Fruit fly (Drosophila melanogaster) whole organism, embryonic: ENCODE measurements around the gene CG42578.

Source experiments
- CG1647 ChIP-seq: fragments of 200-800 bp; sonication (Bioruptor generic); optimal IDR thresholded peaks from 3 replicates; lab custom pipeline; 2016; ENCODE audit warnings: missing biosample characterization, missing genetic modification characterization
- CG3065 ChIP-seq: fragments of 200-800 bp; sonication (Bioruptor generic); optimal IDR thresholded peaks from 2 replicates; lab custom pipeline; 2016; ENCODE audit warnings: missing biosample characterization, missing genetic modification characterization
- CG9727 ChIP-seq: fragments of 200-800 bp; sonication (Bioruptor generic); optimal IDR thresholded peaks from 3 replicates; lab custom pipeline; 2017; ENCODE audit warnings: missing biosample characterization, mild to moderate bottlenecking, missing genetic modification characterization
- lola ChIP-seq, 3 experiments: fragments of >200 bp in 2 of 3; fragments of 200-800 bp in 1 of 3; sonication (Bioruptor generic) in 1 of 3; optimal IDR thresholded peaks; 2 replicates each; lab custom pipeline; 2017 to 2019; ENCODE audit warnings: missing biosample characterization in 3 of 3, missing genetic modification characterization in 3 of 3, mild to moderate bottlenecking in 1 of 3, moderate library complexity in 1 of 3
- pb ChIP-seq: fragments of 200-800 bp; sonication (Bioruptor generic); optimal IDR thresholded peaks from 3 replicates; lab custom pipeline; 2016; ENCODE audit warnings: missing biosample characterization, missing genetic modification characterization
- pita ChIP-seq: fragments of 200-800 bp; sonication (Bioruptor generic); optimal IDR thresholded peaks from 2 replicates; lab custom pipeline; 2017; ENCODE audit warnings: missing biosample characterization, mild to moderate bottlenecking, missing genetic modification characterization
- usp ChIP-seq: fragments of >200 bp; optimal IDR thresholded peaks from 2 replicates; lab custom pipeline; 2017; ENCODE audit warnings: missing biosample characterization, missing genetic modification characterization

DNA sequence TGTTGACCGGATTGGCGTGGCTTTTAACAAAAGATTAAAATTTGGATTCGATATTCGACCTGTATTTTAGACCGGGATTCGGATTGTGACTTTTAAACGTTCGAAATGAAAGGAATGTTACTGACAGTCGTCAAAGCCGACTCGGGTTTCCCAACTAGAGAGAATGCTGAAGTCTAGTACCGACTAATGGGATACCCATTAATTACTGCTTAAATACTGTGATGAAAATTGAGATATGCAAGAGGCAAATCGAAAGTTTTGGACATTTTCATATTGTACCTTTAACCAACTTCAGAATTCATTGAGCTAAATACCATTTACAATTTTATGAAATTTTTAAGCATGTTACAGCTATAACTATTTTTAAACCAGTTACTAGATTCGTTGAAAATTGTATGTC lies 32.1 kb upstream of the CG42578 start, which contains the start of gene CG15458:
- no peak for TF ChIP-seq pita (GFP tag; lab: Kevin White, UChicago)
- TF ChIP-seq CG1647 (GFP tag; lab: Kevin White, UChicago) = no peak
- TF ChIP-seq CG3065 (GFP tag; lab: Kevin White, UChicago) = no peak
- no peak for TF ChIP-seq lola (GFP tag; optimal IDR thresholded peaks at IDR 0.05; lab: Kevin White, UChicago)
- TF ChIP-seq CG9727 (GFP tag; lab: Kevin White, UChicago) = no peak
- TF ChIP-seq pb (GFP tag; lab: Kevin White, UChicago) = no peak
- no peak for TF ChIP-seq usp
